Worm (Caenorhabditis elegans) whole organism, L3 larva: ENCODE measurements around the gene gap-1.
A peak's percentile ranks its signal among the peaks of the same experiment; 100 is the strongest.

ENCODE experiments used
- R02D3.7 ChIP-seq: fragments of 150-350 bp; optimal IDR thresholded peaks from 2 replicates; lab custom pipeline; 2014; ENCODE audit warnings: missing biosample characterization, missing genetic modification characterization
- ZK546.5 ChIP-seq: sonication (generic microtip); optimal IDR thresholded peaks from 2 replicates; lab custom pipeline; 2017; ENCODE audit warnings: missing biosample characterization, missing genetic modification characterization
- aly-2 ChIP-seq: fragments of 150-350 bp; optimal IDR thresholded peaks from 2 replicates; lab custom pipeline; 2014; ENCODE audit warnings: missing biosample characterization, missing genetic modification characterization
- ama-1 ChIP-seq: fragments of 150-350 bp; optimal IDR thresholded peaks from 2 replicates; lab custom pipeline; 2018
- ceh-16 ChIP-seq: sonication (generic microtip); optimal IDR thresholded peaks from 2 replicates; lab custom pipeline; 2017; ENCODE audit warnings: missing biosample characterization, missing genetic modification characterization
- ceh-28 ChIP-seq: fragments of 150-350 bp; optimal IDR thresholded peaks from 2 replicates; lab custom pipeline; 2014; ENCODE audit warnings: missing biosample characterization, missing genetic modification reagents, missing genetic modification characterization
- ceh-82 ChIP-seq: fragments of 150-350 bp; optimal IDR thresholded peaks from 2 replicates; lab custom pipeline; 2014; ENCODE audit warnings: missing biosample characterization, missing genetic modification characterization
- ceh-9 ChIP-seq: sonication (generic microtip); optimal IDR thresholded peaks from 2 replicates; lab custom pipeline; 2018; ENCODE audit warnings: missing biosample characterization, missing genetic modification characterization
- daf-12 ChIP-seq: fragments of 150-350 bp; optimal IDR thresholded peaks from 2 replicates; lab custom pipeline; 2014; ENCODE audit warnings: missing biosample characterization, missing genetic modification reagents, missing genetic modification characterization
- egl-27 ChIP-seq: sonication (generic microtip); optimal IDR thresholded peaks from 4 replicates; lab custom pipeline; 2017; ENCODE audit warnings: missing biosample characterization, missing genetic modification reagents, missing genetic modification characterization
- egl-5 ChIP-seq: fragments of 150-350 bp; optimal IDR thresholded peaks from 2 replicates; lab custom pipeline; 2017; ENCODE audit warnings: missing biosample characterization, missing genetic modification reagents, missing genetic modification characterization, inconsistent platforms
- elt-2 ChIP-seq: sonication (generic microtip); optimal IDR thresholded peaks from 2 replicates; lab custom pipeline; 2016; ENCODE audit warnings: missing genetic modification reagents, mild to moderate bottlenecking, missing genetic modification characterization, missing compliant biosample characterization
- elt-3 ChIP-seq, 3 experiments: fragments of 150-350 bp in 1 of 3; sonication (generic microtip) in 2 of 3; optimal IDR thresholded peaks; 2 replicates in 2 of 3; 4 replicates in 1 of 3; lab custom pipeline; 2014 to 2017; ENCODE audit warnings: missing biosample characterization in 3 of 3, missing genetic modification characterization in 3 of 3
- eor-1 ChIP-seq, 2 experiments: fragments of 150-350 bp; optimal IDR thresholded peaks; 2 replicates each; lab custom pipeline; 2014 to 2018; ENCODE audit warnings: missing biosample characterization in 2 of 2, missing genetic modification characterization in 2 of 2
- fkh-10 ChIP-seq: sonication (generic microtip); optimal IDR thresholded peaks from 2 replicates; lab custom pipeline; 2017; ENCODE audit warnings: missing biosample characterization, missing genetic modification reagents, missing genetic modification characterization
- fkh-2 ChIP-seq: fragments of 150-350 bp; optimal IDR thresholded peaks from 2 replicates; lab custom pipeline; 2014; ENCODE audit warnings: missing biosample characterization, missing genetic modification reagents, missing genetic modification characterization
- fos-1 ChIP-seq: fragments of 150-350 bp; optimal IDR thresholded peaks from 2 replicates; lab custom pipeline; 2014; ENCODE audit warnings: missing biosample characterization, missing genetic modification characterization
- lsy-12 ChIP-seq: sonication (generic microtip); optimal IDR thresholded peaks from 2 replicates; lab custom pipeline; 2016; ENCODE audit warnings: mild to moderate bottlenecking, missing genetic modification characterization, missing compliant biosample characterization
- mdl-1 ChIP-seq: fragments of 150-350 bp; optimal IDR thresholded peaks from 2 replicates; lab custom pipeline; 2014; ENCODE audit warnings: missing biosample characterization, missing genetic modification characterization
- nfya-1 ChIP-seq: sonication (generic microtip); optimal IDR thresholded peaks from 2 replicates; lab custom pipeline; 2017; ENCODE audit warnings: missing genetic modification characterization, mild to moderate bottlenecking, missing compliant biosample characterization, antibody characterized with exemption, moderate library complexity; ENCODE audit not compliant: insufficient read depth
- nhr-11 ChIP-seq: fragments of 150-350 bp; optimal IDR thresholded peaks from 2 replicates; lab custom pipeline; 2014; ENCODE audit warnings: missing biosample characterization, missing genetic modification characterization
- nhr-12 ChIP-seq: fragments of 150-350 bp; optimal IDR thresholded peaks from 2 replicates; lab custom pipeline; 2014; ENCODE audit warnings: missing biosample characterization, missing genetic modification characterization
- nhr-23 ChIP-seq: fragments of 150-350 bp; optimal IDR thresholded peaks from 2 replicates; lab custom pipeline; 2014; ENCODE audit warnings: missing biosample characterization, missing genetic modification reagents, missing genetic modification characterization
- nhr-237 ChIP-seq: fragments of 150-350 bp; optimal IDR thresholded peaks from 2 replicates; lab custom pipeline; 2014; ENCODE audit warnings: missing biosample characterization, missing genetic modification characterization
- nhr-25 ChIP-seq: sonication (generic microtip); optimal IDR thresholded peaks from 2 replicates; lab custom pipeline; 2017; ENCODE audit warnings: missing biosample characterization, missing genetic modification characterization
- nhr-43 ChIP-seq: sonication (generic microtip); optimal IDR thresholded peaks from 2 replicates; lab custom pipeline; 2016; ENCODE audit warnings: mild to moderate bottlenecking, missing genetic modification characterization, missing compliant biosample characterization; ENCODE audit not compliant: poor library complexity, severe bottlenecking
- nhr-67 ChIP-seq: fragments of 150-350 bp; optimal IDR thresholded peaks from 2 replicates; lab custom pipeline; 2014; ENCODE audit warnings: missing biosample characterization, missing genetic modification characterization
- nhr-76 ChIP-seq: fragments of 150-350 bp; sonication (generic microtip); optimal IDR thresholded peaks from 5 replicates; lab custom pipeline; 2014; ENCODE audit warnings: missing biosample characterization, missing genetic modification characterization
- nhr-77 ChIP-seq: fragments of 150-350 bp; optimal IDR thresholded peaks from 2 replicates; lab custom pipeline; 2014; ENCODE audit warnings: missing biosample characterization, missing genetic modification characterization
- pha-4 ChIP-seq: fragments of 150-350 bp; optimal IDR thresholded peaks from 2 replicates; lab custom pipeline; 2014; ENCODE audit warnings: missing biosample characterization, missing genetic modification reagents, missing genetic modification characterization
- pqm-1 ChIP-seq: fragments of 150-350 bp; optimal IDR thresholded peaks from 2 replicates; lab custom pipeline; 2017; ENCODE audit warnings: missing biosample characterization, missing genetic modification characterization, inconsistent platforms
- sea-2 ChIP-seq: fragments of 150-350 bp; sonication (generic microtip); optimal IDR thresholded peaks from 4 replicates; lab custom pipeline; 2014; ENCODE audit warnings: missing biosample characterization, missing genetic modification reagents, missing genetic modification characterization
- snpc-4 ChIP-seq: fragments of 150-350 bp; optimal IDR thresholded peaks from 2 replicates; lab custom pipeline; 2014; ENCODE audit warnings: missing biosample characterization, missing genetic modification characterization
- tbx-2 ChIP-seq: sonication (generic microtip); optimal IDR thresholded peaks from 2 replicates; lab custom pipeline; 2016; ENCODE audit warnings: mild to moderate bottlenecking, missing genetic modification characterization, missing compliant biosample characterization
- unc-39 ChIP-seq: sonication (generic microtip); optimal IDR thresholded peaks from 4 replicates; lab custom pipeline; 2017; ENCODE audit warnings: missing biosample characterization, missing genetic modification characterization
- unc-62 ChIP-seq: fragments of 150-350 bp; sonication (generic microtip); optimal IDR thresholded peaks from 4 replicates; lab custom pipeline; 2014; ENCODE audit warnings: missing biosample characterization, missing genetic modification reagents, missing genetic modification characterization
- zag-1 ChIP-seq: fragments of 150-350 bp; optimal IDR thresholded peaks from 2 replicates; lab custom pipeline; 2014; ENCODE audit warnings: missing biosample characterization, missing genetic modification characterization
- ztf-11 ChIP-seq: fragments of 150-350 bp; optimal IDR thresholded peaks from 2 replicates; lab custom pipeline; 2014; ENCODE audit warnings: missing biosample characterization, missing genetic modification characterization
- ztf-4 ChIP-seq: fragments of 150-350 bp; optimal IDR thresholded peaks from 2 replicates; lab custom pipeline; 2014; ENCODE audit warnings: missing biosample characterization, missing genetic modification characterization

The gap-1 gene

ce11 chrX:2226875-2227355 lies 34.6 kb downstream of the gap-1 start (continued):
- TF ChIP-seq mdl-1 (tag; lab: Kevin White, UChicago) = no peak
- TF ChIP-seq nfya-1 (tag; lab: Kevin White, UChicago) = peak; percentile 64
- no peak for TF ChIP-seq nhr-237 (tag; lab: Kevin White, UChicago)
- no peak for TF ChIP-seq ztf-11 (tag; lab: Kevin White, UChicago)
- no peak for TF ChIP-seq nhr-77
- no peak for TF ChIP-seq ztf-4 (tag; lab: Kevin White, UChicago)
- no peak for TF ChIP-seq eor-1 (tag; optimal IDR thresholded peaks at IDR 0.05; lab: Kevin White, UChicago)
- no peak for TF ChIP-seq nhr-67 (tag; lab: Kevin White, UChicago)

ce11 chrX:2229305-2230172 lies 37.2 kb downstream of the gap-1 start, which contains the start of gene lin-32:
Gene lin-32, minus strand, starts transcription at chrX:2230122.
- TF ChIP-seq aly-2 (tag; lab: Kevin White, UChicago) (no peak), R02D3.7 (tag; lab: Kevin White, UChicago) (no peak), snpc-4 (tag; lab: Kevin White, UChicago) (no peak), ceh-82 (tag; lab: Kevin White, UChicago) (no peak), ceh-9 (tag; lab: Kevin White, UChicago) (no peak), ztf-4 (tag; lab: Kevin White, UChicago) (no peak), nhr-25 (tag; lab: Kevin White, UChicago) (no peak), elt-3 (tag; optimal IDR thresholded peaks at IDR 0.05; lab: Kevin White, UChicago) (no peak), lsy-12 (tag; lab: Kevin White, UChicago) (no peak), sea-2 (GFP tag; lab: Kevin White, UChicago) (no peak), elt-2 (no peak), egl-27 (tag; lab: Kevin White, UChicago) (no peak), ZK546.5 (tag; lab: Kevin White, UChicago) (no peak), nhr-43 (tag; lab: Kevin White, UChicago) (no peak), ceh-28 (tag; lab: Kevin White, UChicago) (no peak), nhr-67 (tag; lab: Kevin White, UChicago) (no peak), fkh-10 (GFP tag; lab: Kevin White, UChicago) (no peak)

ce11 chrX:2231346-2231745 lies 39.0 kb downstream of the gap-1 start:
- TF ChIP-seq aly-2 (tag; lab: Kevin White, UChicago) = no peak
- TF ChIP-seq ztf-11 (tag; lab: Kevin White, UChicago) = no peak
- no peak for TF ChIP-seq ceh-9 (tag; lab: Kevin White, UChicago)
- no peak for TF ChIP-seq unc-62
- TF ChIP-seq nhr-77 = no peak
- TF ChIP-seq ama-1 = no peak
- no peak for TF ChIP-seq nhr-67 (tag; lab: Kevin White, UChicago)
- no peak for TF ChIP-seq zag-1 (tag; lab: Kevin White, UChicago)
- no peak for TF ChIP-seq pqm-1 (tag; lab: Kevin White, UChicago)
- TF ChIP-seq elt-3 (tag; optimal IDR thresholded peaks at IDR 0.05; lab: Kevin White, UChicago) = no peak
- TF ChIP-seq nhr-43 (tag; lab: Kevin White, UChicago) = no peak
- no peak for TF ChIP-seq elt-2
- no peak for TF ChIP-seq fos-1 (tag; lab: Kevin White, UChicago)

DNA sequence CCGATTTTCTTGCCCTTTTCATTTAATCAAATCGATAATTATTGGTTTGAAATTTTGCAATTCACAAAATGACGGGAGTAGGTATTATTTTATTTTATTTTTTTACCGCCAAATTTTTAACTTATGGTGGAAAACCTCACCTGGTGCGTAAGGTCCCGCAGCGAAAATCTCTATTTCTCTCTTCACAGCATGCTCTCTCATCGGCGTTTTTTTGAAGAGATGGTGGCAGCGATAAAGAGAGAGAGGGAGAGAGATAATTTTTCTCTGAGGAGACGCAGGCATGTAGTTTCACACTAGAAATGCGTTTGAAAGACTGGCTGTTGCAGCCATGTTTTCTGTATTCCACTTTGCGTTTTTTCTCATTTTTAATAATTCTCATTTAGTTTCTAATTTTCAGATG lies 41.6 kb downstream of the gap-1 start, which contains the start of gene T14F9.2:
Gene T14F9.2, plus strand, starts transcription at position 396 of the 400 bp plus-strand sequence.
- TF ChIP-seq ceh-28 (tag; lab: Kevin White, UChicago) (no peak), nhr-12 (tag; lab: Kevin White, UChicago) (no peak), ama-1 (no peak), fkh-2 (tag; lab: Kevin White, UChicago) (no peak), ceh-9 (tag; lab: Kevin White, UChicago) (no peak), nhr-67 (tag; lab: Kevin White, UChicago) (no peak), sea-2 (GFP tag; lab: Kevin White, UChicago) (no peak), ztf-4 (tag; lab: Kevin White, UChicago) (no peak), aly-2 (tag; lab: Kevin White, UChicago) (no peak), elt-2 (peak; percentile 47), pha-4 (tag; lab: Kevin White, UChicago) (peak; percentile 67), egl-27 (tag; lab: Kevin White, UChicago) (no peak), zag-1 (tag; lab: Kevin White, UChicago) (no peak), ceh-16 (tag; lab: Kevin White, UChicago) (no peak), elt-3 (tag; optimal IDR thresholded peaks at IDR 0.05; lab: Kevin White, UChicago) (no peak), eor-1 (tag; optimal IDR thresholded peaks at IDR 0.05; lab: Kevin White, UChicago) (no peak), ceh-82 (tag; lab: Kevin White, UChicago) (no peak), egl-5 (tag; lab: Kevin White, UChicago) (no peak), daf-12 (tag; lab: Kevin White, UChicago) (no peak), nhr-43 (tag; lab: Kevin White, UChicago) (peak; percentile 28), ztf-11 (tag; lab: Kevin White, UChicago) (no peak), nhr-23 (tag; lab: Kevin White, UChicago) (peak; percentile 18), nfya-1 (tag; lab: Kevin White, UChicago) (peak; percentile 74), nhr-25 (tag; lab: Kevin White, UChicago) (peak; percentile 26), ZK546.5 (tag; lab: Kevin White, UChicago) (no peak), tbx-2 (tag; lab: Kevin White, UChicago) (no peak), pqm-1 (tag; lab: Kevin White, UChicago) (no peak), unc-39 (tag; lab: Kevin White, UChicago) (no peak), lsy-12 (tag; lab: Kevin White, UChicago) (no peak), nhr-76 (tag; lab: Kevin White, UChicago) (no peak), nhr-237 (tag; lab: Kevin White, UChicago) (no peak), nhr-11 (tag; lab: Kevin White, UChicago) (no peak), nhr-77 (no peak), fos-1 (tag; lab: Kevin White, UChicago) (no peak)
